Fruit fly (Drosophila melanogaster) whole organism, embryonic: ENCODE results near the gene CG15425.

Source experiments
- Antp ChIP-seq: fragments of 200-800 bp; sonication (Bioruptor generic); optimal IDR thresholded peaks from 3 replicates; lab custom pipeline; 2016; ENCODE audit warnings: missing biosample characterization, missing genetic modification characterization
- Atf-2 ChIP-seq: fragments of 200-800 bp; sonication (Bioruptor generic); optimal IDR thresholded peaks from 2 replicates; lab custom pipeline; 2016; ENCODE audit warnings: missing biosample characterization, missing genetic modification characterization
- CG11504 ChIP-seq: fragments of 200-800 bp; sonication (Bioruptor generic); optimal IDR thresholded peaks from 3 replicates; lab custom pipeline; 2019; ENCODE audit warnings: missing biosample characterization, mild to moderate bottlenecking, missing genetic modification characterization, moderate library complexity
- CG12219 ChIP-seq: fragments of 200-800 bp; sonication (Bioruptor generic); optimal IDR thresholded peaks from 3 replicates; lab custom pipeline; 2018; ENCODE audit warnings: missing biosample characterization, mild to moderate bottlenecking, missing genetic modification characterization
- CG12391 ChIP-seq: fragments of 200-800 bp; sonication (Bioruptor generic); optimal IDR thresholded peaks from 3 replicates; lab custom pipeline; 2018; ENCODE audit warnings: missing biosample characterization, mild to moderate bottlenecking, missing genetic modification characterization, moderate library complexity
- CG12744 ChIP-seq: fragments of 200-800 bp; sonication (Bioruptor generic); optimal IDR thresholded peaks from 2 replicates; lab custom pipeline; 2016; ENCODE audit warnings: missing biosample characterization, missing genetic modification characterization
- CG13287 ChIP-seq: fragments of 200-800 bp; sonication (Bioruptor generic); IDR thresholded peaks from 2 replicates; pipeline ENCODE4 v1.3.6; 2022; ENCODE audit warnings: missing biosample characterization, missing genetic modification characterization; ENCODE audit not compliant: partially characterized antibody
- CG14014 ChIP-seq: fragments of 200-800 bp; sonication (Bioruptor generic); IDR thresholded peaks from 2 replicates; pipeline ENCODE4 v1.3.6; 2022; ENCODE audit warnings: missing biosample characterization, missing genetic modification characterization
- CG14860 ChIP-seq: fragments of 200-800 bp; sonication (Bioruptor generic); IDR thresholded peaks from 3 replicates; pipeline ENCODE4 v1.3.6; 2022; ENCODE audit warnings: missing biosample characterization, missing genetic modification characterization; ENCODE audit not compliant: partially characterized antibody
- CG14965 ChIP-seq: fragments of 200-800 bp; sonication (Bioruptor generic); optimal IDR thresholded peaks from 2 replicates; lab custom pipeline; 2016; ENCODE audit warnings: missing biosample characterization, missing genetic modification characterization, borderline replicate concordance
- CG15011 ChIP-seq: fragments of 200-800 bp; sonication (Bioruptor generic); optimal IDR thresholded peaks from 3 replicates; lab custom pipeline; 2018; ENCODE audit warnings: missing biosample characterization, mild to moderate bottlenecking, missing genetic modification characterization
- CG15514 ChIP-seq: fragments of 200-800 bp; sonication (Bioruptor generic); optimal IDR thresholded peaks from 3 replicates; lab custom pipeline; 2017; ENCODE audit warnings: missing biosample characterization, missing genetic modification characterization, mild to moderate bottlenecking, moderate library complexity, missing genetic modification reagents
- CG16815 ChIP-seq: fragments of 200-800 bp; sonication (Bioruptor generic); optimal IDR thresholded peaks from 3 replicates; lab custom pipeline; 2017; ENCODE audit warnings: missing biosample characterization, mild to moderate bottlenecking, missing genetic modification characterization
- CG30431 ChIP-seq: fragments of 200-800 bp; sonication (Bioruptor generic); optimal IDR thresholded peaks from 2 replicates; lab custom pipeline; 2017; ENCODE audit warnings: missing biosample characterization, missing genetic modification characterization
- CG3065 ChIP-seq: fragments of 200-800 bp; sonication (Bioruptor generic); optimal IDR thresholded peaks from 2 replicates; lab custom pipeline; 2016; ENCODE audit warnings: missing biosample characterization, missing genetic modification characterization
- CG32532 ChIP-seq: fragments of 200-800 bp; sonication (Bioruptor generic); IDR thresholded peaks from 2 replicates; pipeline ENCODE4 v1.3.6; 2022; ENCODE audit warnings: missing biosample characterization, missing genetic modification characterization
- CG42726 ChIP-seq: fragments of 200-800 bp; sonication (Bioruptor generic); IDR thresholded peaks from 2 replicates; pipeline ENCODE4 v1.3.6; 2022; ENCODE audit warnings: missing biosample characterization, missing genetic modification characterization; ENCODE audit not compliant: partially characterized antibody
- CG6689 ChIP-seq: fragments of 200-800 bp; sonication (Bioruptor generic); IDR thresholded peaks from 2 replicates; pipeline ENCODE4 v1.3.6; 2022; ENCODE audit warnings: missing biosample characterization, missing genetic modification characterization
- CG6791 ChIP-seq: fragments of 200-800 bp; sonication (Bioruptor generic); IDR thresholded peaks from 3 replicates; pipeline ENCODE4 v1.3.6; 2022; ENCODE audit warnings: missing biosample characterization, missing genetic modification characterization; ENCODE audit not compliant: partially characterized antibody
- CG7357 ChIP-seq: fragments of 200-800 bp; sonication (Bioruptor generic); IDR thresholded peaks from 3 replicates; pipeline ENCODE4 v1.3.6; 2022; ENCODE audit warnings: missing biosample characterization, missing genetic modification characterization
- CG8388 ChIP-seq: fragments of 200-800 bp; sonication (Bioruptor generic); optimal IDR thresholded peaks from 2 replicates; lab custom pipeline; 2019; ENCODE audit warnings: missing biosample characterization, mild to moderate bottlenecking, missing genetic modification characterization, moderate library complexity
- CG8478 ChIP-seq: fragments of >200 bp; optimal IDR thresholded peaks from 2 replicates; lab custom pipeline; 2018
- CG8765 ChIP-seq: fragments of 200-800 bp; sonication (Bioruptor generic); IDR thresholded peaks from 2 replicates; pipeline ENCODE4 v1.3.6; 2022; ENCODE audit warnings: missing biosample characterization, missing genetic modification characterization
- D19B ChIP-seq: fragments of 200-800 bp; sonication (Bioruptor generic); optimal IDR thresholded peaks from 2 replicates; lab custom pipeline; 2017; ENCODE audit warnings: missing biosample characterization, mild to moderate bottlenecking, missing genetic modification characterization
- HmgZ ChIP-seq: fragments of 200-800 bp; sonication (Bioruptor generic); optimal IDR thresholded peaks from 2 replicates; lab custom pipeline; 2018; ENCODE audit warnings: missing biosample characterization, mild to moderate bottlenecking, missing genetic modification characterization
- Kr ChIP-seq: fragments of 200-800 bp; sonication (Bioruptor generic); optimal IDR thresholded peaks from 2 replicates; lab custom pipeline; 2017; ENCODE audit warnings: missing biosample characterization, mild to moderate bottlenecking, missing genetic modification characterization
- Rfx ChIP-seq: fragments of 200-800 bp; sonication (Bioruptor generic); IDR thresholded peaks from 2 replicates; pipeline ENCODE4 v1.3.6; 2022; ENCODE audit warnings: missing biosample characterization, missing genetic modification characterization
- YL-1 ChIP-seq: fragments of 200-800 bp; sonication (Bioruptor generic); optimal IDR thresholded peaks from 3 replicates; lab custom pipeline; 2017; ENCODE audit warnings: missing biosample characterization, mild to moderate bottlenecking, missing genetic modification characterization
- al ChIP-seq: fragments of 200-800 bp; sonication (Bioruptor generic); IDR thresholded peaks from 2 replicates; pipeline ENCODE4 v1.3.6; 2022; ENCODE audit warnings: missing biosample characterization, missing genetic modification characterization
- ato ChIP-seq: fragments of 200-800 bp; sonication (Bioruptor generic); IDR thresholded peaks from 2 replicates; pipeline ENCODE4 v1.3.6; 2022; ENCODE audit warnings: missing biosample characterization, missing genetic modification characterization; ENCODE audit not compliant: partially characterized antibody
- chm ChIP-seq: fragments of 200-800 bp; sonication (Bioruptor generic); IDR thresholded peaks from 2 replicates; pipeline ENCODE4 v1.3.6; 2022; ENCODE audit warnings: missing biosample characterization, missing genetic modification characterization
- crol ChIP-seq: fragments of 200-800 bp; sonication (Bioruptor generic); IDR thresholded peaks from 2 replicates; pipeline ENCODE4 v1.3.6; 2022; ENCODE audit warnings: missing biosample characterization, missing genetic modification characterization
- da ChIP-seq: fragments of 200-800 bp; sonication (Bioruptor generic); optimal IDR thresholded peaks from 2 replicates; lab custom pipeline; 2016; ENCODE audit warnings: missing biosample characterization, missing genetic modification characterization
- dati ChIP-seq: fragments of 200-800 bp; sonication (Bioruptor generic); IDR thresholded peaks from 2 replicates; pipeline ENCODE4 v1.3.6; 2022; ENCODE audit warnings: missing biosample characterization, missing genetic modification characterization
- dpn ChIP-seq, 2 experiments: fragments of 200-800 bp; sonication (Bioruptor generic); optimal IDR thresholded peaks; 3 replicates each; lab custom pipeline; 2016; ENCODE audit warnings: missing biosample characterization in 2 of 2, missing genetic modification characterization in 2 of 2
- ftz-f1 ChIP-seq: fragments of 200-800 bp; sonication (Bioruptor generic); optimal IDR thresholded peaks from 2 replicates; lab custom pipeline; 2016; ENCODE audit warnings: missing biosample characterization, missing genetic modification characterization
- gro ChIP-seq: fragments of 200-800 bp; sonication (Bioruptor generic); optimal IDR thresholded peaks from 2 replicates; lab custom pipeline; 2016; ENCODE audit warnings: missing biosample characterization, missing genetic modification characterization
- hb ChIP-seq: fragments of 200-800 bp; sonication (Bioruptor generic); IDR thresholded peaks from 3 replicates; pipeline ENCODE4 v1.3.6; 2022; ENCODE audit warnings: missing biosample characterization, missing genetic modification characterization; ENCODE audit not compliant: partially characterized antibody
- hbn ChIP-seq: fragments of 200-800 bp; sonication (Bioruptor generic); IDR thresholded peaks from 2 replicates; pipeline ENCODE4 v1.3.6; 2022; ENCODE audit warnings: missing biosample characterization, missing genetic modification characterization; ENCODE audit not compliant: partially characterized antibody
- knrl ChIP-seq: fragments of 200-800 bp; sonication (Bioruptor generic); IDR thresholded peaks from 3 replicates; pipeline ENCODE4 v1.3.6; 2022; ENCODE audit warnings: missing biosample characterization, missing genetic modification characterization; ENCODE audit not compliant: partially characterized antibody
- lab ChIP-seq: fragments of 200-800 bp; sonication (Bioruptor generic); optimal IDR thresholded peaks from 3 replicates; lab custom pipeline; 2017; ENCODE audit warnings: missing biosample characterization, missing genetic modification characterization, mild to moderate bottlenecking, moderate library complexity, missing genetic modification reagents
- maf-S ChIP-seq: fragments of 200-800 bp; sonication (Bioruptor generic); optimal IDR thresholded peaks from 2 replicates; lab custom pipeline; 2016; ENCODE audit warnings: missing biosample characterization, missing genetic modification characterization
- pho ChIP-seq: fragments of 200-800 bp; sonication (Bioruptor generic); optimal IDR thresholded peaks from 2 replicates; lab custom pipeline; 2016; ENCODE audit warnings: missing biosample characterization, missing genetic modification characterization
- ranshi ChIP-seq: fragments of 200-800 bp; sonication (Bioruptor generic); IDR thresholded peaks from 2 replicates; pipeline ENCODE4 v1.3.6; 2022; ENCODE audit warnings: missing biosample characterization, missing genetic modification characterization
- repo ChIP-seq: fragments of 200-800 bp; sonication (Bioruptor generic); optimal IDR thresholded peaks from 2 replicates; lab custom pipeline; 2016; ENCODE audit warnings: missing biosample characterization, missing genetic modification characterization
- shn ChIP-seq: fragments of 200-800 bp; sonication (Bioruptor generic); optimal IDR thresholded peaks from 3 replicates; lab custom pipeline; 2016; ENCODE audit warnings: missing biosample characterization, missing genetic modification characterization
- sisA ChIP-seq: fragments of 200-800 bp; sonication (Bioruptor generic); IDR thresholded peaks from 2 replicates; pipeline ENCODE4 v1.3.6; 2022; ENCODE audit warnings: missing biosample characterization, missing genetic modification characterization
- sna ChIP-seq: fragments of 200-800 bp; sonication (Bioruptor generic); IDR thresholded peaks from 2 replicates; pipeline ENCODE4 v1.3.6; 2022; ENCODE audit warnings: missing biosample characterization, missing genetic modification characterization; ENCODE audit not compliant: partially characterized antibody
- tll ChIP-seq, 2 experiments: fragments of 200-800 bp in 1 of 2; fragments of >200 bp in 1 of 2; sonication (Bioruptor generic) in 1 of 2; optimal IDR thresholded peaks; 2 replicates each; lab custom pipeline; 2017 to 2019; ENCODE audit warnings: missing biosample characterization in 2 of 2, missing genetic modification characterization in 2 of 2, mild to moderate bottlenecking in 1 of 2, moderate library complexity in 1 of 2
- unc-4 ChIP-seq: fragments of 200-800 bp; sonication (Bioruptor generic); IDR thresholded peaks from 2 replicates; pipeline ENCODE4 v1.3.6; 2022; ENCODE audit warnings: missing biosample characterization, missing genetic modification characterization; ENCODE audit not compliant: partially characterized antibody

The CG15425 gene

DNA sequence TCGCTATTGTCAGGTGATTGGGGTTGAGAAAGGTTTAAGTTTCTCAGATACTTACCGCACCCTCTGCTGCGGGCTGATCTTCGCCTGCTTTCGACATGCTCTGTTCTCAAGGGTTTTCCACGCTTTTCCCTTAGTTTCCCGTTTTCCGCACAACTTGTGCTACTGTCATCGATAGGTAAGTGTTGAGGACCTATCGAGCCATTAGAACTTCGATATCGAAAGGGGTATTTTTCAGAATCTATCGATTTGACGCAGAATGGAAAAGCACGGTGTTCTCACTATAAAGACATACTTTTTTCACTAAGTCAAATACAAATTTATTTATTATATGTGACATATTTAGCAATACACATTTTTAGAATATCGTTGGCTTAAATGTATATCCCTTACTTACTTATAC, 30.6 kb upstream of the CG15425 start, which contains the start of gene CG3702 (continued):
- TF ChIP-seq CG6791 (GFP tag; lab: Robert Waterston, UW) (peak; percentile 80), CG7357 (GFP tag; lab: Robert Waterston, UW) (peak; percentile 95), dati (no peak), dpn (GFP tag; optimal IDR thresholded peaks at IDR 0.05; lab: Kevin White, UChicago) (no peak), CG12744 (no peak), sisA (GFP tag; lab: Robert Waterston, UW) (no peak), repo (no peak), maf-S (GFP tag; lab: Kevin White, UChicago) (no peak), CG3065 (GFP tag; lab: Kevin White, UChicago) (no peak), da (GFP tag; lab: Kevin White, UChicago) (no peak), chm (GFP tag; lab: Robert Waterston, UW) (no peak), gro (GFP tag; lab: Kevin White, UChicago) (no peak), CG32532 (GFP tag; lab: Robert Waterston, UW) (peak; percentile 16; the same call in 1 of the 2 replicates), CG42726 (GFP tag; lab: Robert Waterston, UW) (peak; percentile 65; the same call in 1 of the 2 replicates), tll (GFP tag; optimal IDR thresholded peaks at IDR 0.05; lab: Kevin White, UChicago) (no peak), hbn (peak; percentile 68), al (GFP tag; lab: Robert Waterston, UW) (no peak), ranshi (no peak), Rfx (GFP tag; lab: Robert Waterston, UW) (peak; percentile 57; the same call in 1 of the 2 replicates), CG14965 (no peak), CG14014 (GFP tag; lab: Robert Waterston, UW) (0 out of 2 replicates have a peak, but pooled peaks have one; percentile 9), CG12391 (tag; lab: Kevin White, UChicago) (peak; percentile 42), CG8478 (lab: Kevin White, UChicago) (no peak), D19B (no peak), unc-4 (GFP tag; lab: Robert Waterston, UW) (peak; percentile 65; the same call in 1 of the 2 replicates), YL-1 (peak; percentile 23), CG13287 (peak; percentile 67), CG8765 (GFP tag; lab: Robert Waterston, UW) (no peak), Atf-2 (GFP tag; lab: Kevin White, UChicago) (no peak), lab (GFP tag; lab: Kevin White, UChicago) (no peak), CG6689 (GFP tag; lab: Robert Waterston, UW) (peak; percentile 61), CG30431 (GFP tag; lab: Kevin White, UChicago) (no peak), CG14860 (GFP tag; lab: Robert Waterston, UW) (peak; percentile 69), CG15011 (GFP tag; lab: Kevin White, UChicago) (no peak), ftz-f1 (GFP tag; lab: Kevin White, UChicago) (no peak), CG15514 (GFP tag; lab: Kevin White, UChicago) (peak; percentile 7), Antp (no peak), sna (GFP tag; lab: Robert Waterston, UW) (peak; percentile 60), crol (no peak), pho (GFP tag; lab: Kevin White, UChicago) (no peak), HmgZ (tag; lab: Kevin White, UChicago) (peak; percentile 17), CG16815 (GFP tag; lab: Kevin White, UChicago) (no peak), Kr (GFP tag; lab: Kevin White, UChicago) (peak; percentile 90), hb (GFP tag; lab: Robert Waterston, UW) (peak; percentile 72; the same call in 2 of the 3 replicates), knrl (GFP tag; lab: Robert Waterston, UW) (peak; percentile 53; the same call in 2 of the 3 replicates), CG11504 (peak; percentile 34), CG8388 (GFP tag; lab: Kevin White, UChicago) (no peak), CG12219 (no peak), shn (no peak), ato (GFP tag; lab: Robert Waterston, UW) (peak; percentile 74)
